Worm (Caenorhabditis elegans) whole organism, midembryonic: ENCODE results near the gene F09G2.1.

ENCODE experiments used
- T22C8.4 ChIP-seq: fragments of 200-800 bp; sonication (Bioruptor generic); IDR thresholded peaks from 2 replicates; pipeline ENCODE4 v1.3.6; 2022; ENCODE audit warnings: missing genetic modification characterization, missing compliant biosample characterization
- cog-1 ChIP-seq: sonication (generic microtip); optimal IDR thresholded peaks from 2 replicates; lab custom pipeline; 2016; ENCODE audit warnings: missing genetic modification characterization, missing compliant biosample characterization
- flt-1 ChIP-seq: fragments of 200-800 bp; sonication (Bioruptor generic); IDR thresholded peaks from 2 replicates; pipeline ENCODE4 v1.3.6; 2022; ENCODE audit warnings: missing genetic modification characterization, missing compliant biosample characterization
- klf-2 ChIP-seq: fragments of 200-800 bp; sonication (Bioruptor generic); conservative IDR thresholded peaks from 2 replicates; pipeline ENCODE4 v1.3.6; 2022; ENCODE audit warnings: missing genetic modification reagents, missing genetic modification characterization, missing compliant biosample characterization
- med-1 ChIP-seq: sonication (generic microtip); optimal IDR thresholded peaks from 2 replicates; lab custom pipeline; 2017; ENCODE audit warnings: missing genetic modification characterization, mild to moderate bottlenecking, missing compliant biosample characterization, antibody characterized with exemption, missing genetic modification reagents; ENCODE audit not compliant: insufficient read depth
- ref-1 ChIP-seq: fragments of 200-800 bp; sonication (Bioruptor generic); conservative IDR thresholded peaks from 2 replicates; pipeline ENCODE4 v1.3.6; 2022; ENCODE audit warnings: missing genetic modification reagents, missing genetic modification characterization, missing compliant biosample characterization
- tab-1 ChIP-seq: fragments of 200-800 bp; sonication (Bioruptor generic); IDR thresholded peaks from 2 replicates; pipeline ENCODE4 v1.3.6; 2022; ENCODE audit warnings: missing genetic modification characterization, missing compliant biosample characterization
- ztf-23 ChIP-seq: fragments of 200-800 bp; sonication (Bioruptor generic); IDR thresholded peaks from 2 replicates; pipeline ENCODE4 v1.3.6; 2022; ENCODE audit warnings: missing genetic modification reagents, missing genetic modification characterization, missing compliant biosample characterization
- ztf-29 ChIP-seq: fragments of 200-800 bp; sonication (Bioruptor generic); IDR thresholded peaks from 2 replicates; pipeline ENCODE4 v1.3.6; 2022; ENCODE audit warnings: missing genetic modification reagents, missing genetic modification characterization, missing compliant biosample characterization

Gene F09G2.1

ce11 chrV:7199932-7200331, at the start of gene F09G2.1:
F09G2.1 (plus strand) TSS chrV:7200232.
- TF ChIP-seq flt-1: no peak
- no peak for TF ChIP-seq ref-1 (GFP tag; lab: Robert Waterston, UW)
- no peak for TF ChIP-seq ztf-29 (GFP tag; lab: Robert Waterston, UW)
- TF ChIP-seq T22C8.4: no peak
- TF ChIP-seq klf-2 (GFP tag; lab: Robert Waterston, UW): no peak
- no peak for TF ChIP-seq med-1 (GFP tag; lab: Kevin White, UChicago)
- TF ChIP-seq tab-1 (GFP tag; lab: Robert Waterston, UW): no peak

DNA sequence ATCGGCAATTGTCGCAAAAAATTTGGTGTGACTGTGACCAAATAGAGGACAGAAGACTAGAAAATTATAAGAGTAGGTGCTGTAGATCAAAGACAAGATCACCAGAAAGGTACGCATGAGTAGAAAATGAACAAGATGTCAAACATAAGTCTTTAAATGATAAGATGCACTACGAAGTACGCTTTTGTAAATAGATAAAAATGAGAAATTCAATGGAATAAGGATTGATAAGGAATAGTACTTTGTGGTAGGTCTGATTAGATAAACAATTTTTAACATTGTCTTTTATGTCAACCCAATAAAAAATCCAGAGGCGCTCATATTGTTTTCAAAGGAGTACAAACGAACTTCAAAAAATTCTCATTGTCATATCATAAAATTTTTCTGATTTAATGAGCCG, 49.5 kb upstream of the F09G2.1 start, which contains the start of gene F10D2.8:
F10D2.8 (minus strand) TSS at position 145 of the 400 bp plus-strand sequence.
- TF ChIP-seq flt-1: no peak
- TF ChIP-seq klf-2 (GFP tag; lab: Robert Waterston, UW): no peak
- no peak for TF ChIP-seq ztf-29 (GFP tag; lab: Robert Waterston, UW)
- TF ChIP-seq T22C8.4: no peak
- TF ChIP-seq ztf-23: no peak
- no peak for TF ChIP-seq med-1 (GFP tag; lab: Kevin White, UChicago)
- TF ChIP-seq ref-1 (GFP tag; lab: Robert Waterston, UW): no peak
- TF ChIP-seq tab-1 (GFP tag; lab: Robert Waterston, UW): no peak
- no peak for TF ChIP-seq cog-1 (tag; lab: Kevin White, UChicago)

- TF ChIP-seq tab-1 (GFP tag; lab: Robert Waterston, UW): no peak
Observed at ce11 chrV:7153046-7153445, 47.0 kb upstream of the F09G2.1 start, which contains the start of gene fat-7. fat-7 (minus strand) TSS chrV:7153146.

DNA sequence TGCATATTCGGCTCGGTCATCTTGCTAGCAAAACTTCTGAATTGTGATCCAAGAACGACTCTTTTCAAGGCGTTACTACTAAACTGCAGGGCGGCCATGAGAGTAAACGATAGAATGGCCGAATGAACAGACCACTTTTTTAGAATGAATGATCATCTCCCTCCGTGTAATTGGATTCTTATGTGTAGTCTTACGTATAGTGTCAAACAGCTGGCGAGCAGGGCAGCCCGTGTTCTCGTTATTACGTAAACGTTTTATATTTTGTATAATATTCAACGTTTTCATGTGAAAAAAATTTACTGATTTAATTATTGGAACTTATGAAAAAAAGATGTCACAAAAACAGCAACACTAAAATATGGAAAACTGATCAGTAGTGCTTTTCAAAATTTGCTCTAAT, 44.0 kb upstream of the F09G2.1 start, which contains the start of gene F10D2.10:
F10D2.10 (minus strand) TSS at position 101 of the 400 bp plus-strand sequence.
- TF ChIP-seq ref-1 (GFP tag; lab: Robert Waterston, UW): no peak
- no peak for TF ChIP-seq tab-1 (GFP tag; lab: Robert Waterston, UW)
- TF ChIP-seq cog-1 (tag; lab: Kevin White, UChicago): no peak
- no peak for TF ChIP-seq klf-2 (GFP tag; lab: Robert Waterston, UW)

DNA sequence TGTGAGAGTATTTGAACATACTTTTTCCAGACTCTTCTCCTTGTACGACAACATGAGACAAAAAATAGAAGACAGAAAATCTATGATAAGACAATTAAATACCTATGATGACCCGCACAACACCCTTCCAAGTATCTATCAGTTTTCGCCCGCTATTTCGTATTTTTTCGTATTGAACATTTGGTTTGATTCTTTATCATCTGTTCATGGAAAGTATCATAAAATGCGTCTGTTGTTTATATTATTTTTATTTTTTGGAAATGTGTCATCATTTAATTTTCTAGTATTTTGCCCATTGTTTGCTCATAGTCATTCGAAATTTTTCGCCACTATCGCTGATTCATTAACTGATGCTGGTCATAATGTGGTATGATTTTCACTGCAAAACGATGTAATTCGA, 42.9 kb upstream of the F09G2.1 start, which contains the start of gene ugt-39:
ugt-39 (plus strand) TSS at position 54 of the 400 bp plus-strand sequence.
- TF ChIP-seq tab-1 (GFP tag; lab: Robert Waterston, UW): no peak
- TF ChIP-seq med-1 (GFP tag; lab: Kevin White, UChicago): no peak
- no peak for TF ChIP-seq ztf-29 (GFP tag; lab: Robert Waterston, UW)
- no peak for TF ChIP-seq T22C8.4
- TF ChIP-seq ref-1 (GFP tag; lab: Robert Waterston, UW): no peak
- TF ChIP-seq ztf-23: no peak
- no peak for TF ChIP-seq cog-1 (tag; lab: Kevin White, UChicago)
- TF ChIP-seq klf-2 (GFP tag; lab: Robert Waterston, UW): no peak
- no peak for TF ChIP-seq flt-1

DNA sequence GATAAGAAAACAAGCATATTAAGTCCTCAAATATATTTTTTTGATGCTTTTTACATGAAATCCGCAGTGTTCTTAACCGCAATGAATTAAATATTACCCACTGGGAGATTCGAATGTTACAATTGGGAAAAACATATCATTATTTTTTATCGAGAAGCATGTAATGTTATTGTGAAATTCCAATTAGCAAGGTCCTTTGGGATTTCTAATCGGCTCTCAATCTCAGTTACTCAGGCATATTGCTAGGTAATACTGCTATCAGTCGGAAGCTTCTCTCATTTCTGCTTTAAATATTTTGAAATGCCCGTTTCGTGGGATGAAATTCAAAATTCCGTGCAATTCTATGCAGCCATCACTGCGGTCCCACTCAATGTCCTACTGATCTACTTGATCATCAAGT, 40.6 kb upstream of the F09G2.1 start, which contains the start of gene str-204:
str-204 (plus strand) TSS at position 301 of the 400 bp plus-strand sequence.
- TF ChIP-seq T22C8.4 (no peak), tab-1 (GFP tag; lab: Robert Waterston, UW) (no peak), ztf-23 (no peak), klf-2 (GFP tag; lab: Robert Waterston, UW) (no peak), flt-1 (no peak), med-1 (GFP tag; lab: Kevin White, UChicago) (no peak), ref-1 (GFP tag; lab: Robert Waterston, UW) (no peak), cog-1 (tag; lab: Kevin White, UChicago) (no peak)

DNA sequence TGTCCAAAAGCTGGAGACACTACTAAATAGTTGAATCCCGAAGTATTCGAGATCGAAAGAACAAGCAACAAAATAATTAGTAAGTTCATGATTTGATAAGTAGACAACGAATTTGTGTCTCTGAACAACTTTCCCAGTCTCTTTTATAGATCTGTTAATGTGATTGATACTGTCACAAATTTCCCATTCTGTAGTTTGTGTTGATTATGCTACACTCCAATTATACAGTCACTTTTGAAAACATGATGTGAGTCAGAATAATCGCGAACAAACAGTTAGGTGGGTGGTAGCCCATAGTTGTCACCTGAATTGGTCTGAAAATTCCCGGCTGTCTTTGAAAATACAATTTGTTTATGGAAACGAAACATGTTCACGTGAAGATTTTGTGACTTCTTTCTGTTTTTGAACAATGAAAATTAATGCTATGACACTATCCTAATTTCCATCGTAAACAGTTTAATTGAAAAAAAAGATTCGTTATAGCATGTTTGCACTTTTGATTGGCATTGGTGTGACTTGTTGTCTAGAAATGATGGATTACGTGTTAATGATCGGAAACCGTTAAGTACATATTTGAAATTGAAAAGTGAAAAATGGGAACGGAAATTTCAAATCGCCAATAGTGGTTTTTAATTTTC, 36.4 kb upstream of the F09G2.1 start, which contains the start of gene ugt-41:
ugt-41 (minus strand) TSS at position 119 of the 638 bp plus-strand sequence.
- TF ChIP-seq med-1 (GFP tag; lab: Kevin White, UChicago) (no peak), tab-1 (GFP tag; lab: Robert Waterston, UW) (no peak), flt-1 (no peak), cog-1 (tag; lab: Kevin White, UChicago) (no peak), klf-2 (GFP tag; lab: Robert Waterston, UW) (no peak), T22C8.4 (no peak)

ce11 chrV:7164210-7164609, 35.8 kb upstream of the F09G2.1 start, which contains the start of gene srh-83:
srh-83 (plus strand) TSS chrV:7164510.
- TF ChIP-seq cog-1 (tag; lab: Kevin White, UChicago): no peak
- TF ChIP-seq klf-2 (GFP tag; lab: Robert Waterston, UW): no peak
- no peak for TF ChIP-seq tab-1 (GFP tag; lab: Robert Waterston, UW)
- no peak for TF ChIP-seq ztf-29 (GFP tag; lab: Robert Waterston, UW)
- TF ChIP-seq T22C8.4: no peak
- no peak for TF ChIP-seq med-1 (GFP tag; lab: Kevin White, UChicago)
- no peak for TF ChIP-seq ref-1 (GFP tag; lab: Robert Waterston, UW)
- TF ChIP-seq flt-1: no peak

DNA sequence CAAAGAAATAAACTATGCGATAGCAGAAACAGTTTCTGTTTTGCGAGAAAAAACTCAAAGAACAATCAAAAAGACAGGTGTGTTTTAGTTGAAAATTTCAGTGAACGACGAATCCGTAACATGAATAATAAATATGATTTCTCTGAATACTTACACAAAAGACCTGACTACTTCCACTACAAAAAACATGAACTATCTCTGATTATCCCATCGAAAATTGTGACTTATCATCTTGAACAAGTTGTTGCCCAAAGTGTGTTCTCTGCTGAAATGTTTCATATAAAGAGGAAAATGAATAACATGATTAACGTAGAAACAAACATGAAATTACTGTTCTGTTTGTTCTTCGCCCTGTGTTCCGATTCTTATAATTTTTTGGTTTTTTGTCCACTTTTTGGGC, 33.3 kb upstream of the F09G2.1 start, which contains the start of gene ugt-36:
ugt-36 (plus strand) TSS at position 301 of the 400 bp plus-strand sequence.
- no peak for TF ChIP-seq flt-1
- TF ChIP-seq klf-2 (GFP tag; lab: Robert Waterston, UW): no peak
- TF ChIP-seq T22C8.4: no peak
- TF ChIP-seq cog-1 (tag; lab: Kevin White, UChicago): no peak
- TF ChIP-seq med-1 (GFP tag; lab: Kevin White, UChicago): no peak
- TF ChIP-seq tab-1 (GFP tag; lab: Robert Waterston, UW): no peak
- TF ChIP-seq ztf-23: no peak
- no peak for TF ChIP-seq ref-1 (GFP tag; lab: Robert Waterston, UW)
- no peak for TF ChIP-seq ztf-29 (GFP tag; lab: Robert Waterston, UW)

- no peak for TF ChIP-seq tab-1 (GFP tag; lab: Robert Waterston, UW)
- TF ChIP-seq T22C8.4: no peak
- no peak for TF ChIP-seq ztf-23
- TF ChIP-seq ztf-29 (GFP tag; lab: Robert Waterston, UW): no peak
- TF ChIP-seq med-1 (GFP tag; lab: Kevin White, UChicago): no peak
- no peak for TF ChIP-seq klf-2 (GFP tag; lab: Robert Waterston, UW)
- TF ChIP-seq cog-1 (tag; lab: Kevin White, UChicago): no peak
- no peak for TF ChIP-seq flt-1
- no peak for TF ChIP-seq ref-1 (GFP tag; lab: Robert Waterston, UW)
Observed at ce11 chrV:7175201-7175600, 24.8 kb upstream of the F09G2.1 start, which contains the start of gene lgc-39. lgc-39 (plus strand) TSS chrV:7175501.
